Fruit fly (Drosophila melanogaster): ENCODE results near the gene Brd.

Gene Brd

dm6 chr3L:15010601-15011000, 38.1 kb downstream of the Brd start:
- TF ChIP-seq CG17801 (GFP tag; optimal IDR thresholded peaks at IDR 0.05; ENCODE audit: partially characterized antibody) = no peak

- no peak for TF ChIP-seq CG17801 (GFP tag; optimal IDR thresholded peaks at IDR 0.05; ENCODE audit: partially characterized antibody)
Measured at dm6 chr3L:15011142-15011541, 38.7 kb downstream of the Brd start.

- no peak for TF ChIP-seq CG17801 (GFP tag; optimal IDR thresholded peaks at IDR 0.05; ENCODE audit: partially characterized antibody)
Measured at dm6 chr3L:15011638-15012335, 39.3 kb downstream of the Brd start.

- TF ChIP-seq CG17801 (GFP tag; optimal IDR thresholded peaks at IDR 0.05; ENCODE audit: partially characterized antibody) = no peak
Measured at dm6 chr3L:15013296-15013695, 40.8 kb downstream of the Brd start.

dm6 chr3L:15013957-15014692, 41.7 kb downstream of the Brd start, which contains the start of gene Reck:
Gene Reck (minus strand): TSS chr3L:15014062.
- no peak for TF ChIP-seq CG17801 (GFP tag; optimal IDR thresholded peaks at IDR 0.05; ENCODE audit: partially characterized antibody)

dm6 chr3L:15021008-15021407, 48.5 kb downstream of the Brd start:
- no peak for TF ChIP-seq CG17801 (GFP tag; optimal IDR thresholded peaks at IDR 0.05; ENCODE audit: partially characterized antibody)

Measured in ovary, adult (tissue).